Fruit fly (Drosophila melanogaster): Measurements from ENCODE around the gene Andorra.

dm6 chrX:18138297-18138696, 41.0 kb downstream of the Andorra start, which contains the start of gene CG43229:
- TF ChIP-seq D1 (tag; optimal IDR thresholded peaks at IDR 0.05) (no peak), CG8159 (tag; optimal IDR thresholded peaks at IDR 0.05) (no peak), CG34367 (tag; optimal IDR thresholded peaks at IDR 0.05) (no peak), CG12605 (GFP tag; IDR thresholded peaks at IDR 0.05) (no peak), Pif1B (GFP tag; optimal IDR thresholded peaks at IDR 0.05) (no peak), gl (tag; optimal IDR thresholded peaks at IDR 0.05) (no peak), rn (GFP tag; IDR thresholded peaks at IDR 0.05) (no peak), EcR (GFP tag; optimal IDR thresholded peaks at IDR 0.05) (no peak), CG10348 (GFP tag; IDR thresholded peaks at IDR 0.05) (no peak), CG8301 (tag; optimal IDR thresholded peaks at IDR 0.05) (no peak)
